Worm (Caenorhabditis elegans): ENCODE data around the gene pmk-2.
A peak's percentile ranks its signal among the peaks of the same experiment; 100 is the strongest.

pmk-2 gene

ce11 chrIV:8099601-8100000 is 43.7 kb upstream of the pmk-2 start, which contains the start of gene Y42H9AR.2:
TSS of gene Y42H9AR.2 (plus strand) at chrIV:8099901.
- TF ChIP-seq ceh-62 (tag; optimal IDR thresholded peaks at IDR 0.05) (no peak), daf-16 (GFP tag; optimal IDR thresholded peaks at IDR 0.05) (no peak), daf-16 (tag; optimal IDR thresholded peaks at IDR 0.05) (no peak), ceh-82 (tag; optimal IDR thresholded peaks at IDR 0.05) (no peak), mxl-3 (GFP tag; optimal IDR thresholded peaks at IDR 0.05) (no peak), R02D3.7 (tag; optimal IDR thresholded peaks at IDR 0.05) (no peak), mdt-29 (GFP tag; IDR thresholded peaks at IDR 0.05) (no peak), ceh-44 (GFP tag; IDR thresholded peaks at IDR 0.05) (no peak), F26F4.8 (GFP tag; conservative IDR thresholded peaks at IDR 0.05) (no peak), nhr-111 (GFP tag; optimal IDR thresholded peaks at IDR 0.05) (no peak), daf-8 (GFP tag; IDR thresholded peaks at IDR 0.05) (no peak), Y5F2A.4 (GFP tag; optimal IDR thresholded peaks at IDR 0.05) (no peak), zag-1 (tag; optimal IDR thresholded peaks at IDR 0.05) (no peak), T26A8.4 (GFP tag; IDR thresholded peaks at IDR 0.05) (no peak), hmg-1.1 (GFP tag; IDR thresholded peaks at IDR 0.05) (no peak), sdz-12 (GFP tag; optimal IDR thresholded peaks at IDR 0.05) (no peak), php-3 (GFP tag; IDR thresholded peaks at IDR 0.05) (no peak), nhr-28 (tag; optimal IDR thresholded peaks at IDR 0.05) (no peak), mxl-2 (GFP tag; conservative IDR thresholded peaks at IDR 0.05) (no peak), ZK546.5 (tag; optimal IDR thresholded peaks at IDR 0.05) (no peak)

- TF ChIP-seq mdl-1 (tag; optimal IDR thresholded peaks at IDR 0.05) (peak in 1 of 2 experiments; percentile 9), snpc-1.2 (GFP tag; IDR thresholded peaks at IDR 0.05) (no peak), aha-1 (tag) (peak; percentile 12)
Observed at ce11 chrIV:8102231-8102630, 41.1 kb upstream of the pmk-2 start, which contains the start of gene Y42H9AR.5. TSS of gene Y42H9AR.5 (plus strand) at chrIV:8102531.

- peak; percentile 59; the same call in 1 of the 2 replicates for TF ChIP-seq dmd-6 (GFP tag; IDR thresholded peaks at IDR 0.05)
- TF ChIP-seq zag-1 (tag; optimal IDR thresholded peaks at IDR 0.05), result no peak
- no peak for TF ChIP-seq hif-1 (tag; optimal IDR thresholded peaks at IDR 0.05)
- peak; percentile 73 for TF ChIP-seq mxl-3 (GFP tag; optimal IDR thresholded peaks at IDR 0.05)
- peak in 1 of 2 experiments; percentile 81 for TF ChIP-seq unc-62 (GFP tag; optimal IDR thresholded peaks at IDR 0.05 in 1 of 2)
- TF ChIP-seq unc-62 (tag; optimal IDR thresholded peaks at IDR 0.05), result no peak
- peak; percentile 9 for TF ChIP-seq nhr-48 (tag; optimal IDR thresholded peaks at IDR 0.05)
Observed at ce11 chrIV:8103196-8103595, 40.1 kb upstream of the pmk-2 start.

- TF ChIP-seq lir-3 (tag; optimal IDR thresholded peaks at IDR 0.05) (no peak), pha-4 (GFP tag; IDR thresholded peaks at IDR 0.05) (no peak), pha-4 (tag; optimal IDR thresholded peaks at IDR 0.05) (no peak), unc-62 (GFP tag; optimal IDR thresholded peaks at IDR 0.05 in 1 of 2) (peak in 1 of 2 experiments; percentile 94), unc-62 (tag; optimal IDR thresholded peaks at IDR 0.05) (no peak), php-3 (GFP tag; IDR thresholded peaks at IDR 0.05) (no peak), D1046.2 (GFP tag; IDR thresholded peaks at IDR 0.05) (no peak)
Observed at ce11 chrIV:8105083-8105482, 38.2 kb upstream of the pmk-2 start.

- TF ChIP-seq nhr-11 (tag; optimal IDR thresholded peaks at IDR 0.05) (no peak), php-3 (GFP tag; IDR thresholded peaks at IDR 0.05) (no peak), mxl-2 (GFP tag; conservative IDR thresholded peaks at IDR 0.05) (no peak)
Observed at ce11 chrIV:8107502-8107901, 35.8 kb upstream of the pmk-2 start, which contains the start of gene rabs-5. TSS of gene rabs-5 (minus strand) at chrIV:8107602.

ce11 chrIV:8112187-8112586 is 31.1 kb upstream of the pmk-2 start, which contains the start of gene Y42H9AR.4:
TSS of gene Y42H9AR.4 (minus strand) at chrIV:8112218.
- TF ChIP-seq nhr-48 (tag; optimal IDR thresholded peaks at IDR 0.05) (peak; percentile 45), lin-1 (GFP tag; IDR thresholded peaks at IDR 0.05) (no peak), hlh-11 (tag; optimal IDR thresholded peaks at IDR 0.05) (peak; percentile 70), nhr-28 (tag; optimal IDR thresholded peaks at IDR 0.05) (peak; percentile 53), daf-8 (GFP tag; IDR thresholded peaks at IDR 0.05) (no peak), mxl-3 (GFP tag; optimal IDR thresholded peaks at IDR 0.05) (peak; percentile 65), fkh-10 (GFP tag; optimal IDR thresholded peaks at IDR 0.05) (no peak), unc-62 (GFP tag; optimal IDR thresholded peaks at IDR 0.05 in 1 of 2) (peak in 1 of 2 experiments; percentile 66), unc-62 (tag; optimal IDR thresholded peaks at IDR 0.05) (no peak), lin-38 (GFP tag; IDR thresholded peaks at IDR 0.05) (peak; percentile 23; the same call in 1 of the 2 replicates), hlh-30 (tag; optimal IDR thresholded peaks at IDR 0.05; ENCODE audit: insufficient read depth) (peak; percentile 9), ctbp-1 (GFP tag; IDR thresholded peaks at IDR 0.05) (peak; percentile 33; the same call in 1 of the 2 replicates), ceh-44 (GFP tag; IDR thresholded peaks at IDR 0.05) (no peak), nhr-102 (tag; optimal IDR thresholded peaks at IDR 0.05) (no peak), nhr-77 (tag; optimal IDR thresholded peaks at IDR 0.05) (peak; percentile 3), Y105C5A.15 (GFP tag; IDR thresholded peaks at IDR 0.05) (no peak), lin-39 (tag; optimal IDR thresholded peaks at IDR 0.05) (no peak)

Data from whole organism, L4 larva.